Fruit fly (Drosophila melanogaster) ovary, adult (tissue): ENCODE data around the gene spas.

Experiments used
- CG17801 ChIP-seq: fragments of 200-800 bp; optimal IDR thresholded peaks from 2 replicates; lab custom pipeline; 2019; ENCODE audit warnings: missing biosample characterization, mild to moderate bottlenecking, missing genetic modification characterization, moderate library complexity; ENCODE audit not compliant: partially characterized antibody

Gene spas

DNA sequence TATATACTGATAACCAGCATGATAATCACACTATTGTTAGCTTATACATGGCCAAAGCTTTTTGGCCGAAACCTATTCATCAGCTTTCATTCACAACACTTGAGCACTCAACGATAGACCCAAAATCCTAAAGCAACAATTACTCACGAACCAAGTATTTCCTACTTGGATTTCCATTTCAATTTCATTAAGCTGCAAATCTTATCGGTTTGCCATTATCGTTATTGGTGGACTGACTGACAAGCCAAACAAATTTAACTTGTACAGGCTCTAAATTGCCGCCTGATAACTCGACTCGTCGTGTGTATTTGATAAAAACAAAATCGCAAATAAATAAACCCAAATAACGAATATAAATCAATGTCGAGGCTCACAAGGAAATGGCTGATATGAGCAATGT lies 47.0 kb downstream of the spas start:
- TF ChIP-seq CG17801 (GFP tag; lab: Kevin White, UChicago) = no peak

DNA sequence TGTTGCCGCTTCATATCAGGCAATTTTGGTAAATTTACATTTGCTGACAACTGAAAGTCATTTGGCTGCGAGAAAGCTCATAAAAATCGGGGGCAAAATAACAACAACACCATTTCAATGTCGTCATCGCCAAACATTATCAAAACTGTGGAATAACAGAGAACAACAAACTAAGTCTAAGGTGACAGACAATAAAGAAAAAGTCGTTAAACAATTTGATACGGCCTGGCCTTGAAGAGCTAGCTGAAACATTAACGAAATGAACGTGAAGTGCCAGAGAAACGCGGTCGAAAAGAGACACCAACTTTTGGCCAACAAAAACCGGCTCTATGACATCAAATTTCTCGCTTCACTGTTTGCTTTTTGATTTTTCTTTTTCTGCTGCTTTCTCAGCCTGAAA lies 52.1 kb downstream of the spas start:
- TF ChIP-seq CG17801 (GFP tag; lab: Kevin White, UChicago) = no peak

dm6 chr3R:24091653-24092052 lies 53.6 kb downstream of the spas start:
- TF ChIP-seq CG17801 (GFP tag; lab: Kevin White, UChicago) = no peak
